Fruit fly (Drosophila melanogaster) whole organism, embryonic: ENCODE results near the gene AGO2.

Source experiments
- Bgb ChIP-seq: fragments of 200-800 bp; sonication (Bioruptor generic); IDR thresholded peaks from 2 replicates; pipeline ENCODE4 v1.3.6; 2022; ENCODE audit warnings: missing biosample characterization, missing genetic modification characterization; ENCODE audit not compliant: partially characterized antibody
- CG10267 ChIP-seq: fragments of 200-800 bp; sonication (Bioruptor generic); optimal IDR thresholded peaks from 2 replicates; lab custom pipeline; 2018; ENCODE audit warnings: missing biosample characterization, mild to moderate bottlenecking, missing genetic modification characterization, moderate library complexity
- CG11723 ChIP-seq: fragments of 200-800 bp; sonication (Bioruptor generic); optimal IDR thresholded peaks from 2 replicates; lab custom pipeline; 2017; ENCODE audit warnings: missing biosample characterization, mild to moderate bottlenecking, missing genetic modification characterization
- CG12659 ChIP-seq: fragments of 200-800 bp; sonication (Bioruptor generic); optimal IDR thresholded peaks from 3 replicates; lab custom pipeline; 2017; ENCODE audit warnings: mild to moderate bottlenecking, missing biosample characterization, missing genetic modification reagents, missing genetic modification characterization
- CG13894 ChIP-seq: fragments of 200-800 bp; sonication (Bioruptor generic); optimal IDR thresholded peaks from 3 replicates; lab custom pipeline; 2018; ENCODE audit warnings: missing biosample characterization, mild to moderate bottlenecking, missing genetic modification characterization, moderate library complexity
- CG14441 ChIP-seq: fragments of 200-800 bp; sonication (Bioruptor generic); IDR thresholded peaks from 2 replicates; pipeline ENCODE4 v1.3.6; 2022; ENCODE audit warnings: missing biosample characterization, missing genetic modification characterization
- CG14860 ChIP-seq: fragments of 200-800 bp; sonication (Bioruptor generic); IDR thresholded peaks from 3 replicates; pipeline ENCODE4 v1.3.6; 2022; ENCODE audit warnings: missing biosample characterization, missing genetic modification characterization; ENCODE audit not compliant: partially characterized antibody
- CG14965 ChIP-seq: fragments of 200-800 bp; sonication (Bioruptor generic); optimal IDR thresholded peaks from 2 replicates; lab custom pipeline; 2016; ENCODE audit warnings: missing biosample characterization, missing genetic modification characterization, borderline replicate concordance
- CG15514 ChIP-seq: fragments of 200-800 bp; sonication (Bioruptor generic); optimal IDR thresholded peaks from 3 replicates; lab custom pipeline; 2017; ENCODE audit warnings: missing biosample characterization, missing genetic modification characterization, mild to moderate bottlenecking, moderate library complexity, missing genetic modification reagents
- CG15696 ChIP-seq: fragments of 200-800 bp; sonication (Bioruptor generic); optimal IDR thresholded peaks from 2 replicates; lab custom pipeline; 2019; ENCODE audit warnings: missing biosample characterization, mild to moderate bottlenecking, missing genetic modification characterization, moderate library complexity
- CG17328 ChIP-seq: fragments of 200-800 bp; sonication (Bioruptor generic); IDR thresholded peaks from 2 replicates; pipeline ENCODE4 v1.3.6; 2022; ENCODE audit warnings: missing biosample characterization, missing genetic modification characterization
- CG2129 ChIP-seq: fragments of 200-800 bp; sonication (Bioruptor generic); IDR thresholded peaks from 2 replicates; pipeline ENCODE4 v1.3.6; 2022; ENCODE audit warnings: missing biosample characterization, missing genetic modification characterization; ENCODE audit not compliant: partially characterized antibody
- CG30020 ChIP-seq: fragments of 200-800 bp; optimal IDR thresholded peaks from 2 replicates; lab custom pipeline; 2019; ENCODE audit warnings: missing biosample characterization, mild to moderate bottlenecking, missing genetic modification characterization, moderate library complexity
- CG3995 ChIP-seq: fragments of 200-800 bp; sonication (Bioruptor generic); optimal IDR thresholded peaks from 3 replicates; lab custom pipeline; 2016; ENCODE audit warnings: missing biosample characterization, missing genetic modification characterization
- CG4360 ChIP-seq: fragments of 200-800 bp; sonication (Bioruptor generic); IDR thresholded peaks from 2 replicates; pipeline ENCODE4 v1.3.6; 2022; ENCODE audit warnings: missing biosample characterization, missing genetic modification characterization
- CG4820 ChIP-seq: fragments of 200-800 bp; sonication (Bioruptor generic); optimal IDR thresholded peaks from 3 replicates; lab custom pipeline; 2016; ENCODE audit warnings: missing biosample characterization, missing genetic modification characterization
- CG7745 ChIP-seq: fragments of 200-800 bp; sonication (Bioruptor generic); optimal IDR thresholded peaks from 2 replicates; lab custom pipeline; 2018; ENCODE audit warnings: missing biosample characterization, mild to moderate bottlenecking, missing genetic modification characterization, moderate library complexity
- CG8478 ChIP-seq: fragments of >200 bp; optimal IDR thresholded peaks from 2 replicates; lab custom pipeline; 2018
- CG8765 ChIP-seq: fragments of 200-800 bp; sonication (Bioruptor generic); IDR thresholded peaks from 2 replicates; pipeline ENCODE4 v1.3.6; 2022; ENCODE audit warnings: missing biosample characterization, missing genetic modification characterization
- CG8944 ChIP-seq: fragments of 200-800 bp; sonication (Bioruptor generic); optimal IDR thresholded peaks from 3 replicates; lab custom pipeline; 2016; ENCODE audit warnings: missing biosample characterization, missing genetic modification characterization
- D19B ChIP-seq: fragments of 200-800 bp; sonication (Bioruptor generic); optimal IDR thresholded peaks from 2 replicates; lab custom pipeline; 2017; ENCODE audit warnings: missing biosample characterization, mild to moderate bottlenecking, missing genetic modification characterization
- Dbx ChIP-seq: fragments of 200-800 bp; sonication (Bioruptor generic); IDR thresholded peaks from 3 replicates; pipeline ENCODE4 v1.3.6; 2022; ENCODE audit warnings: missing biosample characterization, missing genetic modification characterization
- Hey ChIP-seq: fragments of 200-800 bp; sonication (Bioruptor generic); optimal IDR thresholded peaks from 3 replicates; lab custom pipeline; 2018; ENCODE audit warnings: missing biosample characterization, mild to moderate bottlenecking, missing genetic modification characterization
- HmgZ ChIP-seq: fragments of 200-800 bp; sonication (Bioruptor generic); optimal IDR thresholded peaks from 2 replicates; lab custom pipeline; 2018; ENCODE audit warnings: missing biosample characterization, mild to moderate bottlenecking, missing genetic modification characterization
- Hr3 ChIP-seq: fragments of 200-800 bp; sonication (Bioruptor generic); optimal IDR thresholded peaks from 3 replicates; lab custom pipeline; 2016; ENCODE audit warnings: missing biosample characterization, missing genetic modification characterization
- MBD-R2 ChIP-seq: fragments of 200-800 bp; sonication (Bioruptor generic); IDR thresholded peaks from 2 replicates; pipeline ENCODE4 v1.3.6; 2022; ENCODE audit warnings: missing biosample characterization, missing genetic modification characterization
- MESR4 ChIP-seq: fragments of 200-800 bp; sonication (Bioruptor generic); optimal IDR thresholded peaks from 2 replicates; lab custom pipeline; 2018; ENCODE audit warnings: missing biosample characterization, mild to moderate bottlenecking, missing genetic modification characterization, moderate library complexity
- NFAT ChIP-seq: fragments of 200-800 bp; sonication (Bioruptor generic); IDR thresholded peaks from 2 replicates; pipeline ENCODE4 v1.3.6; 2022; ENCODE audit warnings: missing biosample characterization, missing genetic modification characterization
- Rfx ChIP-seq: fragments of 200-800 bp; sonication (Bioruptor generic); IDR thresholded peaks from 2 replicates; pipeline ENCODE4 v1.3.6; 2022; ENCODE audit warnings: missing biosample characterization, missing genetic modification characterization
- Sry-β ChIP-seq: fragments of 200-800 bp; sonication (Bioruptor generic); optimal IDR thresholded peaks from 2 replicates; lab custom pipeline; 2018; ENCODE audit warnings: missing biosample characterization, mild to moderate bottlenecking, missing genetic modification characterization, moderate library complexity
- YL-1 ChIP-seq: fragments of 200-800 bp; sonication (Bioruptor generic); optimal IDR thresholded peaks from 3 replicates; lab custom pipeline; 2017; ENCODE audit warnings: missing biosample characterization, mild to moderate bottlenecking, missing genetic modification characterization
- chinmo ChIP-seq: fragments of 200-800 bp; sonication (Bioruptor generic); IDR thresholded peaks from 4 replicates; pipeline ENCODE4 v1.3.6; 2022; ENCODE audit warnings: missing biosample characterization, missing genetic modification characterization; ENCODE audit not compliant: partially characterized antibody
- corto ChIP-seq: fragments of 200-800 bp; sonication (Bioruptor generic); optimal IDR thresholded peaks from 2 replicates; lab custom pipeline; 2016; ENCODE audit warnings: missing biosample characterization, mild to moderate bottlenecking, missing genetic modification characterization, moderate library complexity
- gfzf ChIP-seq: fragments of 200-800 bp; sonication (Bioruptor generic); optimal IDR thresholded peaks from 2 replicates; lab custom pipeline; 2016; ENCODE audit warnings: missing biosample characterization, mild to moderate bottlenecking, missing genetic modification characterization, moderate library complexity
- grn ChIP-seq: fragments of 200-800 bp; sonication (Bioruptor generic); optimal IDR thresholded peaks from 3 replicates; lab custom pipeline; 2017; ENCODE audit warnings: missing biosample characterization, missing genetic modification characterization
- hbn ChIP-seq: fragments of 200-800 bp; sonication (Bioruptor generic); IDR thresholded peaks from 2 replicates; pipeline ENCODE4 v1.3.6; 2022; ENCODE audit warnings: missing biosample characterization, missing genetic modification characterization; ENCODE audit not compliant: partially characterized antibody
- mam ChIP-seq: fragments of 200-800 bp; sonication (Bioruptor generic); optimal IDR thresholded peaks from 3 replicates; lab custom pipeline; 2016; ENCODE audit warnings: missing biosample characterization, missing genetic modification characterization
- nau ChIP-seq: fragments of 200-800 bp; sonication (Bioruptor generic); optimal IDR thresholded peaks from 3 replicates; lab custom pipeline; 2017; ENCODE audit warnings: missing biosample characterization, mild to moderate bottlenecking, missing genetic modification characterization, missing genetic modification reagents
- onecut ChIP-seq: fragments of 200-800 bp; sonication (Bioruptor generic); IDR thresholded peaks from 2 replicates; pipeline ENCODE4 v1.3.6; 2022; ENCODE audit warnings: missing biosample characterization, missing genetic modification characterization
- p53 ChIP-seq: fragments of 200-800 bp; sonication (Bioruptor generic); optimal IDR thresholded peaks from 2 replicates; lab custom pipeline; 2016; ENCODE audit warnings: missing biosample characterization, missing genetic modification characterization
- pnt ChIP-seq: fragments of 200-800 bp; sonication (Bioruptor generic); optimal IDR thresholded peaks from 3 replicates; lab custom pipeline; 2016; ENCODE audit warnings: missing biosample characterization, missing genetic modification characterization
- prd ChIP-seq, 3 experiments: fragments of >200 bp in 2 of 3; fragments of 200-800 bp in 1 of 3; sonication (Bioruptor generic) in 1 of 3; optimal IDR thresholded peaks in 2 of 3; IDR thresholded peaks in 1 of 3; 2 replicates in 2 of 3; 3 replicates in 1 of 3; pipeline versions ENCODE4 v1.3.6 to Lab custom; 2017 to 2022; ENCODE audit warnings: missing biosample characterization in 1 of 3, missing genetic modification characterization in 1 of 3
- shn ChIP-seq: fragments of 200-800 bp; sonication (Bioruptor generic); optimal IDR thresholded peaks from 3 replicates; lab custom pipeline; 2016; ENCODE audit warnings: missing biosample characterization, missing genetic modification characterization
- stwl ChIP-seq: fragments of 200-800 bp; sonication (Bioruptor generic); optimal IDR thresholded peaks from 3 replicates; lab custom pipeline; 2018; ENCODE audit warnings: missing biosample characterization, mild to moderate bottlenecking, missing genetic modification characterization, moderate library complexity
- unc-4 ChIP-seq: fragments of 200-800 bp; sonication (Bioruptor generic); IDR thresholded peaks from 2 replicates; pipeline ENCODE4 v1.3.6; 2022; ENCODE audit warnings: missing biosample characterization, missing genetic modification characterization; ENCODE audit not compliant: partially characterized antibody
- vfl ChIP-seq: fragments of 200-800 bp; sonication (Bioruptor generic); optimal IDR thresholded peaks from 2 replicates; lab custom pipeline; 2016; ENCODE audit warnings: missing biosample characterization, missing genetic modification characterization
- vnd ChIP-seq: fragments of 200-800 bp; sonication (Bioruptor generic); IDR thresholded peaks from 3 replicates; pipeline ENCODE4 v1.3.6; 2022; ENCODE audit warnings: missing biosample characterization, missing genetic modification characterization; ENCODE audit not compliant: partially characterized antibody
- vvl ChIP-seq: fragments of 200-800 bp; sonication (Bioruptor generic); IDR thresholded peaks from 2 replicates; pipeline ENCODE4 v1.3.6; 2022; ENCODE audit warnings: missing biosample characterization, missing genetic modification characterization

Gene AGO2

dm6 chr3L:15565829-15566433 lies 12.0 kb downstream of the AGO2 start, which contains the start of gene dop (continued):
- TF ChIP-seq Sry-β (GFP tag; lab: Kevin White, UChicago) (peak; percentile 27), CG11723 (GFP tag; lab: Kevin White, UChicago) (no peak), onecut (GFP tag; lab: Robert Waterston, UW) (peak; percentile 67), CG4360 (GFP tag; lab: Robert Waterston, UW) (peak; percentile 94), stwl (peak; percentile 53), Hr3 (GFP tag; lab: Kevin White, UChicago) (peak; percentile 17), CG14860 (GFP tag; lab: Robert Waterston, UW) (peak; percentile 59), CG30020 (tag; lab: Kevin White, UChicago) (peak; percentile 40), CG8765 (GFP tag; lab: Robert Waterston, UW) (no peak), vfl (GFP tag; lab: Kevin White, UChicago) (peak; percentile 7), NFAT (no peak), shn (GFP tag; lab: Kevin White, UChicago) (peak; percentile 42), Bgb (peak; percentile 64; the same call in 1 of the 2 replicates), hbn (GFP tag; lab: Robert Waterston, UW) (peak; percentile 54; the same call in 1 of the 2 replicates), nau (no peak), CG4820 (GFP tag; lab: Kevin White, UChicago) (peak; percentile 20), CG15514 (peak; percentile 61), Rfx (peak; percentile 46), CG14441 (GFP tag; lab: Robert Waterston, UW) (no peak), CG12659 (GFP tag; lab: Kevin White, UChicago) (peak; percentile 34), CG7745 (no peak), vvl (GFP tag; lab: Robert Waterston, UW) (peak; percentile 49), CG3995 (GFP tag; lab: Kevin White, UChicago) (peak; percentile 82), unc-4 (peak; percentile 70), YL-1 (peak; percentile 24), MESR4 (GFP tag; lab: Kevin White, UChicago) (peak; percentile 84), CG14965 (GFP tag; lab: Kevin White, UChicago) (no peak), Dbx (GFP tag; lab: Robert Waterston, UW) (0 out of 3 replicates have a peak, but pooled peaks have one; percentile 35), MBD-R2 (GFP tag; lab: Robert Waterston, UW) (peak; percentile 24; the same call in 1 of the 2 replicates), vnd (GFP tag; lab: Robert Waterston, UW) (peak; percentile 43; the same call in 1 of the 3 replicates), CG17328 (0 out of 2 replicates have a peak, but pooled peaks have one; percentile 16), D19B (GFP tag; lab: Kevin White, UChicago) (peak; percentile 78), corto (GFP tag; lab: Kevin White, UChicago) (peak; percentile 49), CG15696 (tag; lab: Kevin White, UChicago) (no peak), p53 (GFP tag; lab: Kevin White, UChicago) (peak; percentile 9), prd (optimal IDR thresholded peaks at IDR 0.05; lab: Kevin White, UChicago) (no peak), prd (GFP tag; IDR thresholded peaks at IDR 0.05; lab: Robert Waterston, UW) (peak; percentile 33; the same call in 2 of the 3 replicates), mam (GFP tag; lab: Kevin White, UChicago) (peak; percentile 45), chinmo (GFP tag; lab: Robert Waterston, UW) (0 out of 4 replicates have a peak, but pooled peaks have one; percentile 25), CG13894 (peak; percentile 9), CG8478 (lab: Kevin White, UChicago) (peak; percentile 90), HmgZ (tag; lab: Kevin White, UChicago) (peak; percentile 15), CG8944 (GFP tag; lab: Kevin White, UChicago) (peak; percentile 10), CG10267 (peak; percentile 54), CG2129 (GFP tag; lab: Robert Waterston, UW) (no peak), grn (GFP tag; lab: Kevin White, UChicago) (no peak), pnt (GFP tag; lab: Kevin White, UChicago) (peak; percentile 29), gfzf (peak; percentile 72), Hey (tag; lab: Kevin White, UChicago) (no peak)
